Worm (Caenorhabditis elegans) whole organism, late embryonic: ENCODE results near the gene F01D5.8.

Experiments
- C08G9.2 ChIP-seq: sonication (generic microtip); optimal IDR thresholded peaks from 2 replicates; lab custom pipeline; 2016; ENCODE audit warnings: mild to moderate bottlenecking, missing genetic modification characterization, moderate library complexity, missing compliant biosample characterization
- F13H6.1 ChIP-seq: sonication (generic microtip); optimal IDR thresholded peaks from 2 replicates; lab custom pipeline; 2016; ENCODE audit warnings: missing genetic modification characterization, missing compliant biosample characterization
- K09A11.1 ChIP-seq: sonication (generic microtip); optimal IDR thresholded peaks from 2 replicates; lab custom pipeline; 2017; ENCODE audit warnings: antibody characterized with exemption, mild to moderate bottlenecking, missing genetic modification characterization, missing compliant biosample characterization; ENCODE audit not compliant: insufficient read depth
- T23F11.4 ChIP-seq: fragments of 200-800 bp; sonication (Bioruptor generic); optimal IDR thresholded peaks from 2 replicates; lab custom pipeline; 2018; ENCODE audit warnings: mild to moderate bottlenecking, missing genetic modification characterization, missing compliant biosample characterization
- Y22D7AL.16 ChIP-seq: sonication (generic microtip); optimal IDR thresholded peaks from 2 replicates; lab custom pipeline; 2016; ENCODE audit warnings: missing genetic modification characterization, missing compliant biosample characterization
- ahr-1 ChIP-seq: sonication (generic microtip); optimal IDR thresholded peaks from 2 replicates; lab custom pipeline; 2016; ENCODE audit warnings: missing genetic modification characterization, missing compliant biosample characterization
- ceh-14 ChIP-seq: sonication (generic microtip); optimal IDR thresholded peaks from 2 replicates; lab custom pipeline; 2016; ENCODE audit warnings: missing genotype, missing genetic modification characterization, missing compliant biosample characterization
- ceh-18 ChIP-seq: sonication (generic microtip); optimal IDR thresholded peaks from 2 replicates; lab custom pipeline; 2016; ENCODE audit warnings: missing genetic modification characterization, missing compliant biosample characterization
- ceh-19 ChIP-seq: fragments of 200-800 bp; sonication (Bioruptor generic); optimal IDR thresholded peaks from 2 replicates; lab custom pipeline; 2018; ENCODE audit warnings: mild to moderate bottlenecking, missing genetic modification characterization, missing compliant biosample characterization
- ceh-2 ChIP-seq: sonication (generic microtip); optimal IDR thresholded peaks from 2 replicates; lab custom pipeline; 2016; ENCODE audit warnings: missing genotype, missing genetic modification characterization, missing compliant biosample characterization
- ceh-22 ChIP-seq: sonication (generic microtip); optimal IDR thresholded peaks from 2 replicates; lab custom pipeline; 2017; ENCODE audit warnings: missing biosample characterization, missing genetic modification characterization
- ceh-24 ChIP-seq: sonication (generic microtip); optimal IDR thresholded peaks from 2 replicates; lab custom pipeline; 2016; ENCODE audit warnings: mild to moderate bottlenecking, missing genetic modification characterization, missing compliant biosample characterization
- ceh-30 ChIP-seq: fragments of 150-350 bp; optimal IDR thresholded peaks from 2 replicates; lab custom pipeline; 2014; ENCODE audit warnings: missing biosample characterization, missing genetic modification characterization
- ceh-31 ChIP-seq: sonication (generic microtip); optimal IDR thresholded peaks from 2 replicates; lab custom pipeline; 2016; ENCODE audit warnings: missing genetic modification characterization, missing compliant biosample characterization
- ceh-34 ChIP-seq: sonication (generic microtip); optimal IDR thresholded peaks from 2 replicates; lab custom pipeline; 2016; ENCODE audit warnings: mild to moderate bottlenecking, missing genetic modification characterization, missing compliant biosample characterization
- che-1 ChIP-seq: sonication (generic microtip); optimal IDR thresholded peaks from 2 replicates; lab custom pipeline; 2016; ENCODE audit warnings: mild to moderate bottlenecking, missing genetic modification characterization, missing compliant biosample characterization
- dmd-4 ChIP-seq: sonication (generic microtip); optimal IDR thresholded peaks from 2 replicates; lab custom pipeline; 2016; ENCODE audit warnings: borderline replicate concordance, missing genetic modification characterization, missing compliant biosample characterization
- dve-1 ChIP-seq: sonication (generic microtip); optimal IDR thresholded peaks from 2 replicates; lab custom pipeline; 2017; ENCODE audit warnings: antibody characterized with exemption, mild to moderate bottlenecking, missing genetic modification characterization, missing compliant biosample characterization
- elt-2 ChIP-seq: sonication (generic microtip); optimal IDR thresholded peaks from 2 replicates; lab custom pipeline; 2016; ENCODE audit warnings: missing genetic modification reagents, missing genetic modification characterization, missing compliant biosample characterization
- elt-4 ChIP-seq: sonication (generic microtip); optimal IDR thresholded peaks from 2 replicates; lab custom pipeline; 2016; ENCODE audit warnings: missing genetic modification characterization, missing compliant biosample characterization
- ets-4 ChIP-seq: sonication (generic microtip); optimal IDR thresholded peaks from 2 replicates; lab custom pipeline; 2016; ENCODE audit warnings: missing genetic modification characterization, missing compliant biosample characterization
- eyg-1 ChIP-seq: sonication (generic microtip); optimal IDR thresholded peaks from 2 replicates; lab custom pipeline; 2016; ENCODE audit warnings: missing genotype, missing genetic modification characterization, missing compliant biosample characterization
- fax-1 ChIP-seq: sonication (generic microtip); optimal IDR thresholded peaks from 2 replicates; lab custom pipeline; 2016; ENCODE audit warnings: missing genotype, missing genetic modification characterization, missing compliant biosample characterization
- gmeb-2 ChIP-seq: sonication (generic microtip); optimal IDR thresholded peaks from 2 replicates; lab custom pipeline; 2016; ENCODE audit warnings: missing genetic modification characterization, inconsistent platforms, missing compliant biosample characterization
- hlh-13 ChIP-seq: fragments of 200-800 bp; sonication (Bioruptor generic); optimal IDR thresholded peaks from 2 replicates; lab custom pipeline; 2018; ENCODE audit warnings: mild to moderate bottlenecking, missing genetic modification characterization, missing compliant biosample characterization
- hlh-30 ChIP-seq: sonication (generic microtip); optimal IDR thresholded peaks from 2 replicates; lab custom pipeline; 2017; ENCODE audit warnings: antibody characterized with exemption, missing genetic modification characterization, missing compliant biosample characterization; ENCODE audit not compliant: insufficient read depth
- hlh-6 ChIP-seq: sonication (generic microtip); optimal IDR thresholded peaks from 2 replicates; lab custom pipeline; 2016; ENCODE audit warnings: missing genotype, missing genetic modification characterization, missing compliant biosample characterization
- hlh-8 ChIP-seq: sonication (generic microtip); optimal IDR thresholded peaks from 2 replicates; lab custom pipeline; 2016; ENCODE audit warnings: missing genotype, missing genetic modification characterization, missing compliant biosample characterization
- lim-6 ChIP-seq: sonication (generic microtip); optimal IDR thresholded peaks from 2 replicates; lab custom pipeline; 2016; ENCODE audit warnings: missing genetic modification characterization, missing compliant biosample characterization
- lin-11 ChIP-seq: fragments of 200-800 bp; sonication (Bioruptor generic); optimal IDR thresholded peaks from 2 replicates; lab custom pipeline; 2018; ENCODE audit warnings: mild to moderate bottlenecking, missing genetic modification characterization, missing compliant biosample characterization
- pag-3 ChIP-seq: sonication (generic microtip); optimal IDR thresholded peaks from 2 replicates; lab custom pipeline; 2016; ENCODE audit warnings: missing compliant biosample characterization, missing genetic modification characterization, borderline replicate concordance
- pha-4 ChIP-seq: fragments of 150-350 bp; optimal IDR thresholded peaks from 2 replicates; lab custom pipeline; 2018; ENCODE audit warnings: missing biosample characterization, missing genetic modification reagents, missing genetic modification characterization
- pqm-1 ChIP-seq: sonication (generic microtip); optimal IDR thresholded peaks from 2 replicates; lab custom pipeline; 2016; ENCODE audit warnings: missing genetic modification characterization, missing compliant biosample characterization
- ref-2 ChIP-seq: sonication (generic microtip); optimal IDR thresholded peaks from 2 replicates; lab custom pipeline; 2016; ENCODE audit warnings: missing genetic modification characterization, missing compliant biosample characterization
- rnt-1 ChIP-seq: sonication (generic microtip); optimal IDR thresholded peaks from 2 replicates; lab custom pipeline; 2016; ENCODE audit warnings: missing genetic modification characterization, missing compliant biosample characterization
- tbx-2 ChIP-seq: sonication (generic microtip); optimal IDR thresholded peaks from 2 replicates; lab custom pipeline; 2016; ENCODE audit warnings: missing genetic modification characterization, missing compliant biosample characterization
- tbx-7 ChIP-seq: sonication (generic microtip); optimal IDR thresholded peaks from 2 replicates; lab custom pipeline; 2016; ENCODE audit warnings: missing genotype, missing genetic modification characterization, missing compliant biosample characterization
- unc-42 ChIP-seq: sonication (generic microtip); optimal IDR thresholded peaks from 2 replicates; lab custom pipeline; 2016; ENCODE audit warnings: missing genotype, missing genetic modification characterization, missing compliant biosample characterization
- zip-5 ChIP-seq: sonication (generic microtip); optimal IDR thresholded peaks from 2 replicates; lab custom pipeline; 2016; ENCODE audit warnings: missing genetic modification characterization, missing compliant biosample characterization
- ztf-16 ChIP-seq: sonication (generic microtip); optimal IDR thresholded peaks from 2 replicates; lab custom pipeline; 2017; ENCODE audit warnings: missing genetic modification characterization, missing compliant biosample characterization

The F01D5.8 gene

ce11 chrII:14040204-14040842 lies 29.8 kb downstream of the F01D5.8 start (continued):
- no peak for TF ChIP-seq che-1
- peak; percentile 0 for TF ChIP-seq elt-2 (tag; lab: Kevin White, UChicago)
- TF ChIP-seq Y22D7AL.16 (tag; lab: Kevin White, UChicago), result no peak
- TF ChIP-seq ceh-19, result no peak
- TF ChIP-seq ceh-34 (tag; lab: Kevin White, UChicago), result peak; percentile 46
- TF ChIP-seq hlh-13, result no peak
- no peak for TF ChIP-seq pha-4 (tag; lab: Kevin White, UChicago)
- no peak for TF ChIP-seq K09A11.1 (tag; lab: Kevin White, UChicago)
- TF ChIP-seq ceh-2, result no peak
- peak; percentile 14 for TF ChIP-seq C08G9.2 (tag; lab: Kevin White, UChicago)
- TF ChIP-seq fax-1 (tag; lab: Kevin White, UChicago), result no peak
- peak; percentile 97 for TF ChIP-seq ceh-18 (tag; lab: Kevin White, UChicago)
- peak; percentile 78 for TF ChIP-seq unc-42
- no peak for TF ChIP-seq eyg-1 (tag; lab: Kevin White, UChicago)
- TF ChIP-seq rnt-1 (tag; lab: Kevin White, UChicago), result peak; percentile 67
- no peak for TF ChIP-seq hlh-8 (tag; lab: Kevin White, UChicago)
- no peak for TF ChIP-seq ceh-22 (tag; lab: Kevin White, UChicago)
- no peak for TF ChIP-seq dmd-4
- TF ChIP-seq ahr-1, result no peak
- TF ChIP-seq ets-4 (tag; lab: Kevin White, UChicago), result peak; percentile 12
- TF ChIP-seq pag-3, result no peak
- TF ChIP-seq lim-6 (tag; lab: Kevin White, UChicago), result peak; percentile 20
- no peak for TF ChIP-seq dve-1
- no peak for TF ChIP-seq ceh-30 (tag; lab: Kevin White, UChicago)
- TF ChIP-seq T23F11.4 (GFP tag; lab: Kevin White, UChicago), result no peak
- TF ChIP-seq F13H6.1 (tag; lab: Kevin White, UChicago), result peak; percentile 76
- peak; percentile 92 for TF ChIP-seq pqm-1 (tag; lab: Kevin White, UChicago)
- no peak for TF ChIP-seq ztf-16 (tag; lab: Kevin White, UChicago)
- TF ChIP-seq ref-2 (tag; lab: Kevin White, UChicago), result no peak
- TF ChIP-seq elt-4 (tag; lab: Kevin White, UChicago), result no peak
- TF ChIP-seq hlh-6 (tag; lab: Kevin White, UChicago), result no peak
- TF ChIP-seq hlh-30 (tag; lab: Kevin White, UChicago), result peak; percentile 48
- no peak for TF ChIP-seq ceh-24

ce11 chrII:14042836-14043604 lies 32.5 kb downstream of the F01D5.8 start:
- TF ChIP-seq tbx-7 (tag; lab: Kevin White, UChicago), result no peak
- peak; percentile 19 for TF ChIP-seq tbx-2
- TF ChIP-seq dve-1, result peak; percentile 6
- TF ChIP-seq zip-5 (tag; lab: Kevin White, UChicago), result no peak
- TF ChIP-seq gmeb-2 (tag; lab: Kevin White, UChicago), result no peak

ce11 chrII:14044199-14044598 lies 33.7 kb downstream of the F01D5.8 start:
- TF ChIP-seq ceh-19, result no peak
- peak; percentile 16 for TF ChIP-seq elt-2 (tag; lab: Kevin White, UChicago)
- peak; percentile 21 for TF ChIP-seq hlh-30 (tag; lab: Kevin White, UChicago)
- TF ChIP-seq unc-42, result peak; percentile 49
- TF ChIP-seq tbx-2, result peak; percentile 31
- no peak for TF ChIP-seq Y22D7AL.16 (tag; lab: Kevin White, UChicago)
- no peak for TF ChIP-seq ets-4 (tag; lab: Kevin White, UChicago)
- TF ChIP-seq ceh-34 (tag; lab: Kevin White, UChicago), result peak; percentile 78
- peak; percentile 23 for TF ChIP-seq ceh-31
- peak; percentile 39 for TF ChIP-seq ceh-14 (tag; lab: Kevin White, UChicago)
- peak; percentile 80 for TF ChIP-seq ceh-18 (tag; lab: Kevin White, UChicago)
- no peak for TF ChIP-seq lin-11
- TF ChIP-seq, all 69 proteins: peak for 8
